Fruit fly (Drosophila melanogaster) whole organism, embryonic: Measurements from ENCODE around the gene Aef1.

Source experiments
- Blimp-1 ChIP-seq: fragments of 200-800 bp; sonication (Bioruptor generic); optimal IDR thresholded peaks from 3 replicates; lab custom pipeline; 2018; ENCODE audit warnings: missing biosample characterization, missing genetic modification characterization, mild to moderate bottlenecking, moderate library complexity, missing genetic modification reagents
- BtbVII ChIP-seq: fragments of 200-800 bp; sonication (Bioruptor generic); optimal IDR thresholded peaks from 3 replicates; lab custom pipeline; 2017; ENCODE audit warnings: missing biosample characterization, mild to moderate bottlenecking, missing genetic modification characterization
- CG10321 ChIP-seq: fragments of 200-800 bp; sonication (Bioruptor generic); IDR thresholded peaks from 2 replicates; pipeline ENCODE4 v1.3.6; 2022; ENCODE audit warnings: missing biosample characterization, missing genetic modification characterization
- CG10543 ChIP-seq: fragments of 200-800 bp; sonication (Bioruptor generic); optimal IDR thresholded peaks from 3 replicates; lab custom pipeline; 2017; ENCODE audit warnings: missing biosample characterization, mild to moderate bottlenecking, missing genetic modification characterization, moderate library complexity
- CG1233 ChIP-seq: fragments of 200-800 bp; sonication (Bioruptor generic); optimal IDR thresholded peaks from 4 replicates; lab custom pipeline; 2018; ENCODE audit warnings: missing biosample characterization, mild to moderate bottlenecking, missing genetic modification characterization
- CG14014 ChIP-seq: fragments of 200-800 bp; sonication (Bioruptor generic); IDR thresholded peaks from 2 replicates; pipeline ENCODE4 v1.3.6; 2022; ENCODE audit warnings: missing biosample characterization, missing genetic modification characterization
- CG15479 ChIP-seq: fragments of 200-800 bp; sonication (Bioruptor generic); optimal IDR thresholded peaks from 3 replicates; lab custom pipeline; 2019; ENCODE audit warnings: missing biosample characterization, mild to moderate bottlenecking, missing genetic modification characterization, moderate library complexity
- CG16779 ChIP-seq: fragments of 200-800 bp; sonication (Bioruptor generic); IDR thresholded peaks from 2 replicates; pipeline ENCODE4 v1.3.6; 2022; ENCODE audit warnings: missing biosample characterization, missing genetic modification characterization
- CG17359 ChIP-seq: fragments of 200-800 bp; sonication (Bioruptor generic); optimal IDR thresholded peaks from 3 replicates; lab custom pipeline; 2018; ENCODE audit warnings: missing biosample characterization, mild to moderate bottlenecking, missing genetic modification characterization, moderate library complexity
- CG18599 ChIP-seq: fragments of 200-800 bp; sonication (Bioruptor generic); optimal IDR thresholded peaks from 3 replicates; lab custom pipeline; 2017; ENCODE audit warnings: missing biosample characterization, missing genetic modification characterization, mild to moderate bottlenecking, moderate library complexity, missing genetic modification reagents
- CG18764 ChIP-seq: fragments of 200-800 bp; sonication (Bioruptor generic); optimal IDR thresholded peaks from 3 replicates; lab custom pipeline; 2016; ENCODE audit warnings: missing biosample characterization, missing genetic modification characterization
- CG3065 ChIP-seq: fragments of 200-800 bp; sonication (Bioruptor generic); optimal IDR thresholded peaks from 2 replicates; lab custom pipeline; 2016; ENCODE audit warnings: missing biosample characterization, missing genetic modification characterization
- CG31388 ChIP-seq: fragments of 200-800 bp; sonication (Bioruptor generic); optimal IDR thresholded peaks from 2 replicates; lab custom pipeline; 2016; ENCODE audit warnings: missing biosample characterization, missing genetic modification characterization
- CG3407 ChIP-seq: fragments of 200-800 bp; sonication (Bioruptor generic); optimal IDR thresholded peaks from 2 replicates; lab custom pipeline; 2018; ENCODE audit warnings: missing biosample characterization, mild to moderate bottlenecking, missing genetic modification characterization
- CG4328 ChIP-seq: fragments of 200-800 bp; sonication (Bioruptor generic); optimal IDR thresholded peaks from 3 replicates; lab custom pipeline; 2017; ENCODE audit warnings: missing biosample characterization, missing genetic modification reagents, missing genetic modification characterization
- CG6683 ChIP-seq: fragments of 200-800 bp; sonication (Bioruptor generic); optimal IDR thresholded peaks from 2 replicates; lab custom pipeline; 2017; ENCODE audit warnings: missing biosample characterization, mild to moderate bottlenecking, missing genetic modification characterization, missing genetic modification reagents
- CG7745 ChIP-seq: fragments of 200-800 bp; sonication (Bioruptor generic); optimal IDR thresholded peaks from 2 replicates; lab custom pipeline; 2018; ENCODE audit warnings: missing biosample characterization, mild to moderate bottlenecking, missing genetic modification characterization, moderate library complexity
- CG7928 ChIP-seq: fragments of 200-800 bp; sonication (Bioruptor generic); optimal IDR thresholded peaks from 2 replicates; lab custom pipeline; 2017; ENCODE audit warnings: missing biosample characterization, mild to moderate bottlenecking, missing genetic modification characterization
- CG8359 ChIP-seq: fragments of 200-800 bp; sonication (Bioruptor generic); optimal IDR thresholded peaks from 2 replicates; lab custom pipeline; 2017; ENCODE audit warnings: missing biosample characterization, mild to moderate bottlenecking, missing genetic modification characterization, borderline replicate concordance
- CG9876 ChIP-seq: fragments of 200-800 bp; sonication (Bioruptor generic); optimal IDR thresholded peaks from 2 replicates; lab custom pipeline; 2016; ENCODE audit warnings: missing biosample characterization, missing genetic modification characterization
- CG9932 ChIP-seq: fragments of 200-800 bp; sonication (Bioruptor generic); IDR thresholded peaks from 2 replicates; pipeline ENCODE4 v1.3.6; 2022; ENCODE audit warnings: missing biosample characterization, missing genetic modification characterization
- Dref ChIP-seq: fragments of 200-800 bp; sonication (Bioruptor generic); IDR thresholded peaks from 2 replicates; pipeline ENCODE4 v1.3.6; 2022; ENCODE audit warnings: missing biosample characterization, missing genetic modification characterization
- Eip74EF ChIP-seq, 2 experiments: fragments of 200-800 bp in 1 of 2; fragments of >200 bp in 1 of 2; sonication (Bioruptor generic) in 1 of 2; optimal IDR thresholded peaks; 2 replicates each; lab custom pipeline; 2017 to 2019; ENCODE audit warnings: missing biosample characterization in 2 of 2, missing genetic modification characterization in 2 of 2, mild to moderate bottlenecking in 1 of 2, moderate library complexity in 1 of 2
- Fer1 ChIP-seq: fragments of 200-800 bp; sonication (Bioruptor generic); optimal IDR thresholded peaks from 2 replicates; lab custom pipeline; 2017; ENCODE audit warnings: missing biosample characterization, mild to moderate bottlenecking, missing genetic modification characterization
- Fer3 ChIP-seq: fragments of 200-800 bp; sonication (Bioruptor generic); optimal IDR thresholded peaks from 2 replicates; lab custom pipeline; 2018; ENCODE audit warnings: missing biosample characterization, mild to moderate bottlenecking, missing genetic modification characterization, moderate library complexity
- Hr3 ChIP-seq: fragments of 200-800 bp; sonication (Bioruptor generic); optimal IDR thresholded peaks from 3 replicates; lab custom pipeline; 2016; ENCODE audit warnings: missing biosample characterization, missing genetic modification characterization
- Hsf ChIP-seq: fragments of 200-800 bp; sonication (Bioruptor generic); optimal IDR thresholded peaks from 3 replicates; lab custom pipeline; 2016; ENCODE audit warnings: missing biosample characterization, missing genetic modification characterization
- Jarid2 ChIP-seq: fragments of 200-800 bp; sonication (Bioruptor generic); optimal IDR thresholded peaks from 3 replicates; lab custom pipeline; 2017; ENCODE audit warnings: mild to moderate bottlenecking, missing biosample characterization, missing genetic modification reagents, missing genetic modification characterization
- MESR4 ChIP-seq: fragments of 200-800 bp; sonication (Bioruptor generic); optimal IDR thresholded peaks from 2 replicates; lab custom pipeline; 2018; ENCODE audit warnings: missing biosample characterization, mild to moderate bottlenecking, missing genetic modification characterization, moderate library complexity
- Mad ChIP-seq: fragments of 200-800 bp; sonication (Bioruptor generic); optimal IDR thresholded peaks from 2 replicates; lab custom pipeline; 2016; ENCODE audit warnings: missing biosample characterization, missing genetic modification characterization
- Neu2 ChIP-seq: fragments of 200-800 bp; sonication (Bioruptor generic); optimal IDR thresholded peaks from 3 replicates; lab custom pipeline; 2016; ENCODE audit warnings: missing biosample characterization, missing genetic modification characterization, borderline replicate concordance
- Vsx1 ChIP-seq: fragments of 200-800 bp; sonication (Bioruptor generic); optimal IDR thresholded peaks from 2 replicates; lab custom pipeline; 2017; ENCODE audit warnings: missing biosample characterization, mild to moderate bottlenecking, missing genetic modification characterization, missing genetic modification reagents
- amos ChIP-seq: fragments of 200-800 bp; sonication (Bioruptor generic); IDR thresholded peaks from 2 replicates; pipeline ENCODE4 v1.3.6; 2022; ENCODE audit warnings: missing biosample characterization, missing genetic modification characterization; ENCODE audit not compliant: partially characterized antibody
- ato ChIP-seq: fragments of 200-800 bp; sonication (Bioruptor generic); IDR thresholded peaks from 2 replicates; pipeline ENCODE4 v1.3.6; 2022; ENCODE audit warnings: missing biosample characterization, missing genetic modification characterization; ENCODE audit not compliant: partially characterized antibody
- caup ChIP-seq: fragments of 200-800 bp; sonication (Bioruptor generic); optimal IDR thresholded peaks from 3 replicates; lab custom pipeline; 2017; ENCODE audit warnings: missing biosample characterization, mild to moderate bottlenecking, missing genetic modification characterization, moderate library complexity; ENCODE audit not compliant: severe bottlenecking
- chif ChIP-seq, 2 experiments: fragments of 200-800 bp; sonication (Bioruptor generic); optimal IDR thresholded peaks; 3 replicates each; lab custom pipeline; 2016; ENCODE audit warnings: missing biosample characterization in 2 of 2, missing genetic modification characterization in 2 of 2
- ci ChIP-seq: fragments of 200-800 bp; sonication (Bioruptor generic); IDR thresholded peaks from 3 replicates; pipeline ENCODE4 v1.3.6; 2022; ENCODE audit warnings: missing biosample characterization, missing genetic modification characterization
- dan ChIP-seq: fragments of 200-800 bp; sonication (Bioruptor generic); IDR thresholded peaks from 2 replicates; pipeline ENCODE4 v1.3.6; 2022; ENCODE audit warnings: missing biosample characterization, missing genetic modification characterization
- emc ChIP-seq: fragments of 200-800 bp; sonication (Bioruptor generic); optimal IDR thresholded peaks from 2 replicates; lab custom pipeline; 2016; ENCODE audit warnings: missing biosample characterization, missing genetic modification characterization
- gem ChIP-seq: fragments of 200-800 bp; sonication (Bioruptor generic); optimal IDR thresholded peaks from 2 replicates; lab custom pipeline; 2019; ENCODE audit warnings: missing biosample characterization, mild to moderate bottlenecking, missing genetic modification characterization, moderate library complexity
- lab ChIP-seq: fragments of 200-800 bp; sonication (Bioruptor generic); optimal IDR thresholded peaks from 3 replicates; lab custom pipeline; 2017; ENCODE audit warnings: missing biosample characterization, missing genetic modification characterization, mild to moderate bottlenecking, moderate library complexity, missing genetic modification reagents
- nerfin-2 ChIP-seq: fragments of 200-800 bp; sonication (Bioruptor generic); IDR thresholded peaks from 2 replicates; pipeline ENCODE4 v1.3.6; 2022; ENCODE audit warnings: missing biosample characterization, missing genetic modification characterization; ENCODE audit not compliant: partially characterized antibody
- org-1 ChIP-seq: fragments of 200-800 bp; sonication (Bioruptor generic); optimal IDR thresholded peaks from 2 replicates; lab custom pipeline; 2017; ENCODE audit warnings: missing biosample characterization, missing genetic modification characterization
- sima ChIP-seq: fragments of 200-800 bp; sonication (Bioruptor generic); optimal IDR thresholded peaks from 2 replicates; lab custom pipeline; 2016; ENCODE audit warnings: missing biosample characterization, missing genetic modification characterization
- sisA ChIP-seq: fragments of 200-800 bp; sonication (Bioruptor generic); IDR thresholded peaks from 2 replicates; pipeline ENCODE4 v1.3.6; 2022; ENCODE audit warnings: missing biosample characterization, missing genetic modification characterization
- tgo ChIP-seq: fragments of 200-800 bp; sonication (Bioruptor generic); IDR thresholded peaks from 3 replicates; pipeline ENCODE4 v1.3.6; 2022; ENCODE audit warnings: missing biosample characterization, missing genetic modification characterization
- unpg ChIP-seq: fragments of 200-800 bp; sonication (Bioruptor generic); optimal IDR thresholded peaks from 3 replicates; lab custom pipeline; 2018; ENCODE audit warnings: missing biosample characterization, mild to moderate bottlenecking, missing genetic modification characterization, moderate library complexity
- usp ChIP-seq: fragments of >200 bp; optimal IDR thresholded peaks from 2 replicates; lab custom pipeline; 2017; ENCODE audit warnings: missing biosample characterization, missing genetic modification characterization
- zf30C ChIP-seq: fragments of 200-800 bp; sonication (Bioruptor generic); optimal IDR thresholded peaks from 3 replicates; lab custom pipeline; 2018; ENCODE audit warnings: missing biosample characterization, mild to moderate bottlenecking, missing genetic modification characterization

Aef1 gene

DNA sequence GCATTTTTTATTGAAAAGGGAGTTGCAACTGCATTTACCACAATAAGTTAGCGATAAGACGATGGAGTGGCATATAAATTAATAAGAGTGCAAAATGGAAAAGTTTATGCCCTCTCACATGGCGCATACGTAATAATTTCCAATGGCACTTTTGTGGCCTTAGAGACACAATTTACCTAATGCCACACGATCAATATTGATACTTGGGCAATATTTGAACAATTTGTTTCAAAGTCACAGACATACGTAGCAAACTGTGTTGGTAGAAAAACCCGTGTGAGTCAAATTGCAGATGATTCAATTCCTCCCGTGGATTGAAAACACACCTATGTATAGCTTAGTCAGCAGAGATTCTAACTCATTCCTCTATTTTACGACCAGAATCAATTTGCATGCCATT, 21.1 kb upstream of the Aef1 start (continued):
- TF ChIP-seq Dref (GFP tag; lab: Robert Waterston, UW): no peak
- no peak for TF ChIP-seq CG3065
- no peak for TF ChIP-seq CG15479 (GFP tag; lab: Kevin White, UChicago)
- TF ChIP-seq CG7745 (tag; lab: Kevin White, UChicago): no peak
- TF ChIP-seq CG3407 (GFP tag; lab: Kevin White, UChicago): peak; percentile 27
- peak; percentile 55 for TF ChIP-seq Fer1 (GFP tag; lab: Kevin White, UChicago)
- TF ChIP-seq CG14014 (GFP tag; lab: Robert Waterston, UW): peak; percentile 22; the same call in 1 of the 2 replicates
- TF ChIP-seq MESR4 (GFP tag; lab: Kevin White, UChicago): no peak
- no peak for TF ChIP-seq Fer3 (tag; lab: Kevin White, UChicago)
- no peak for TF ChIP-seq org-1 (GFP tag; lab: Kevin White, UChicago)
- TF ChIP-seq ci (GFP tag; lab: Robert Waterston, UW): 0 out of 3 replicates have a peak, but pooled peaks have one; percentile 39
- no peak for TF ChIP-seq ato (GFP tag; lab: Robert Waterston, UW)
- TF ChIP-seq CG18599 (GFP tag; lab: Kevin White, UChicago): peak; percentile 58
- TF ChIP-seq Hr3: no peak
- peak; percentile 5 for TF ChIP-seq Blimp-1 (GFP tag; lab: Kevin White, UChicago)
- no peak for TF ChIP-seq sisA (GFP tag; lab: Robert Waterston, UW)
- TF ChIP-seq CG17359 (tag; lab: Kevin White, UChicago): peak; percentile 38
- no peak for TF ChIP-seq CG8359 (GFP tag; lab: Kevin White, UChicago)
- peak; percentile 19 for TF ChIP-seq gem (tag; lab: Kevin White, UChicago)
- no peak for TF ChIP-seq CG7928
- no peak for TF ChIP-seq usp (GFP tag; lab: Kevin White, UChicago)
- no peak for TF ChIP-seq CG9876
- TF ChIP-seq Neu2 (GFP tag; lab: Kevin White, UChicago): no peak
- peak; percentile 43 for TF ChIP-seq BtbVII (GFP tag; lab: Kevin White, UChicago)
- no peak for TF ChIP-seq CG16779 (GFP tag; lab: Robert Waterston, UW)
- no peak for TF ChIP-seq CG31388 (GFP tag; lab: Kevin White, UChicago)
- no peak for TF ChIP-seq tgo
- peak; percentile 34 for TF ChIP-seq unpg (GFP tag; lab: Kevin White, UChicago)
- TF ChIP-seq CG4328 (GFP tag; lab: Kevin White, UChicago): peak; percentile 7
- no peak for TF ChIP-seq amos (GFP tag; lab: Robert Waterston, UW)
- TF ChIP-seq caup (GFP tag; lab: Kevin White, UChicago): peak; percentile 17
- peak; percentile 23 for TF ChIP-seq CG6683 (GFP tag; lab: Kevin White, UChicago)
- peak; percentile 18 for TF ChIP-seq Vsx1 (GFP tag; lab: Kevin White, UChicago)
- peak; percentile 20 for TF ChIP-seq CG10543 (GFP tag; lab: Kevin White, UChicago)
- TF ChIP-seq Jarid2 (GFP tag; lab: Kevin White, UChicago): peak; percentile 29
- no peak for TF ChIP-seq Eip74EF (GFP tag; optimal IDR thresholded peaks at IDR 0.05; lab: Kevin White, UChicago)
- no peak for TF ChIP-seq nerfin-2 (GFP tag; lab: Robert Waterston, UW)
- TF ChIP-seq CG1233 (GFP tag; lab: Kevin White, UChicago): peak; percentile 40
- TF ChIP-seq lab (GFP tag; lab: Kevin White, UChicago): peak; percentile 70
- no peak for TF ChIP-seq Mad (GFP tag; lab: Kevin White, UChicago)
- TF ChIP-seq dan: no peak
- TF ChIP-seq CG10321 (GFP tag; lab: Robert Waterston, UW): no peak
- TF ChIP-seq emc (GFP tag; lab: Kevin White, UChicago): no peak
- no peak for TF ChIP-seq Hsf (GFP tag; lab: Kevin White, UChicago)
- TF ChIP-seq chif (GFP tag; optimal IDR thresholded peaks at IDR 0.05; lab: Kevin White, UChicago): no peak
- no peak for TF ChIP-seq CG9932 (GFP tag; lab: Robert Waterston, UW)
- TF ChIP-seq CG18764 (GFP tag; lab: Kevin White, UChicago): no peak
- no peak for TF ChIP-seq sima (GFP tag; lab: Kevin White, UChicago)
- TF ChIP-seq zf30C (GFP tag; lab: Kevin White, UChicago): no peak
